Worm (Caenorhabditis elegans) whole organism, young adult: ENCODE data around the gene abcf-2.

Experiments
- B0019.2 ChIP-seq: fragments of 200-800 bp; sonication (Bioruptor generic); conservative IDR thresholded peaks from 2 replicates; pipeline ENCODE4 v1.3.6; 2022; ENCODE audit warnings: missing genetic modification reagents, missing genetic modification characterization, missing compliant biosample characterization
- B0035.1 ChIP-seq: sonication (generic microtip); optimal IDR thresholded peaks from 2 replicates; lab custom pipeline; 2016; ENCODE audit warnings: missing genetic modification characterization, mild to moderate bottlenecking, missing compliant biosample characterization, missing genotype, missing genetic modification reagents
- F22D6.2 ChIP-seq: sonication (generic microtip); optimal IDR thresholded peaks from 2 replicates; lab custom pipeline; 2016; ENCODE audit warnings: mild to moderate bottlenecking, missing genetic modification characterization, missing compliant biosample characterization
- F57A8.1 ChIP-seq: fragments of 200-800 bp; sonication (Bioruptor generic); optimal IDR thresholded peaks from 2 replicates; lab custom pipeline; 2018; ENCODE audit warnings: mild to moderate bottlenecking, missing genetic modification characterization, moderate library complexity, missing compliant biosample characterization
- F57C9.4 ChIP-seq: sonication (generic microtip); optimal IDR thresholded peaks from 2 replicates; lab custom pipeline; 2017; ENCODE audit warnings: mild to moderate bottlenecking, missing genetic modification characterization, missing compliant biosample characterization
- Y56A3A.18 ChIP-seq: fragments of 200-800 bp; sonication (Bioruptor generic); IDR thresholded peaks from 2 replicates; pipeline ENCODE4 v1.3.6; 2022; ENCODE audit warnings: missing genetic modification reagents, missing genetic modification characterization, missing compliant biosample characterization
- Y95B8A.8 ChIP-seq: fragments of 200-800 bp; sonication (Bioruptor generic); IDR thresholded peaks from 2 replicates; pipeline ENCODE4 v1.3.6; 2022; ENCODE audit warnings: missing genetic modification reagents, missing genetic modification characterization, missing compliant biosample characterization
- ZK185.1 ChIP-seq: sonication (generic microtip); optimal IDR thresholded peaks from 2 replicates; lab custom pipeline; 2016; ENCODE audit warnings: mild to moderate bottlenecking, missing genetic modification characterization, missing compliant biosample characterization; ENCODE audit not compliant: poor library complexity, severe bottlenecking
- bed-1 ChIP-seq: fragments of 200-800 bp; sonication (Bioruptor generic); IDR thresholded peaks from 2 replicates; pipeline ENCODE4 v1.3.6; 2022; ENCODE audit warnings: missing genetic modification reagents, missing genetic modification characterization, missing compliant biosample characterization
- bed-2 ChIP-seq: fragments of 200-800 bp; sonication (Bioruptor generic); IDR thresholded peaks from 2 replicates; pipeline ENCODE4 v1.3.6; 2022; ENCODE audit warnings: missing genetic modification reagents, missing genetic modification characterization, missing compliant biosample characterization
- cebp-2 ChIP-seq: fragments of 200-800 bp; sonication (Bioruptor generic); IDR thresholded peaks from 2 replicates; pipeline ENCODE4 v1.3.6; 2022; ENCODE audit warnings: missing genetic modification characterization, missing compliant biosample characterization
- ceh-100 ChIP-seq: fragments of 200-800 bp; sonication (Bioruptor generic); IDR thresholded peaks from 2 replicates; pipeline ENCODE4 v1.3.6; 2022; ENCODE audit warnings: missing genetic modification reagents, missing genetic modification characterization, missing compliant biosample characterization
- ceh-27 ChIP-seq: fragments of 200-800 bp; sonication (Bioruptor generic); optimal IDR thresholded peaks from 2 replicates; lab custom pipeline; 2018; ENCODE audit warnings: mild to moderate bottlenecking, missing genetic modification characterization, moderate library complexity, missing compliant biosample characterization
- ceh-40 ChIP-seq: fragments of 200-800 bp; sonication (Bioruptor generic); IDR thresholded peaks from 2 replicates; pipeline ENCODE4 v1.3.6; 2022; ENCODE audit warnings: missing genetic modification characterization, missing compliant biosample characterization
- ceh-79 ChIP-seq: sonication (generic microtip); optimal IDR thresholded peaks from 2 replicates; lab custom pipeline; 2017; ENCODE audit warnings: mild to moderate bottlenecking, missing genetic modification characterization, missing compliant biosample characterization
- die-1 ChIP-seq: sonication (generic microtip); optimal IDR thresholded peaks from 2 replicates; lab custom pipeline; 2016; ENCODE audit warnings: missing genotype, mild to moderate bottlenecking, missing genetic modification characterization, missing compliant biosample characterization
- egl-18 ChIP-seq: fragments of 200-800 bp; sonication (Bioruptor generic); IDR thresholded peaks from 2 replicates; pipeline ENCODE4 v1.3.6; 2022; ENCODE audit warnings: missing genetic modification reagents, missing genetic modification characterization, missing compliant biosample characterization
- hlh-26 ChIP-seq: fragments of 200-800 bp; sonication (Bioruptor generic); conservative IDR thresholded peaks from 2 replicates; pipeline ENCODE4 v1.3.6; 2022; ENCODE audit warnings: missing genetic modification reagents, missing genetic modification characterization, missing compliant biosample characterization
- hrde-1 ChIP-seq: sonication (generic microtip); optimal IDR thresholded peaks from 2 replicates; lab custom pipeline; 2016; ENCODE audit warnings: missing genetic modification characterization, mild to moderate bottlenecking, missing compliant biosample characterization, moderate library complexity, missing genotype, missing genetic modification reagents, borderline replicate concordance
- lag-1 ChIP-seq: fragments of 200-800 bp; sonication (Bioruptor generic); IDR thresholded peaks from 2 replicates; pipeline ENCODE4 v1.3.6; 2022; ENCODE audit warnings: missing genetic modification reagents, missing genetic modification characterization, missing compliant biosample characterization
- let-607 ChIP-seq, 2 experiments: fragments of 200-800 bp in 1 of 2; sonication (Bioruptor generic) in 1 of 2; sonication (generic microtip) in 1 of 2; optimal IDR thresholded peaks; 2 replicates each; lab custom pipeline; 2016 to 2018; ENCODE audit warnings: mild to moderate bottlenecking in 2 of 2, missing compliant biosample characterization in 2 of 2, missing genetic modification characterization in 2 of 2, moderate library complexity in 2 of 2, missing genotype in 1 of 2
- lir-1 ChIP-seq: fragments of 200-800 bp; sonication (Bioruptor generic); conservative IDR thresholded peaks from 2 replicates; pipeline ENCODE4 v1.3.6; 2022; ENCODE audit warnings: missing genetic modification reagents, missing genetic modification characterization, missing compliant biosample characterization
- lsl-1 ChIP-seq: fragments of 200-800 bp; sonication (Bioruptor generic); optimal IDR thresholded peaks from 2 replicates; lab custom pipeline; 2018; ENCODE audit warnings: mild to moderate bottlenecking, missing genetic modification characterization, moderate library complexity, missing compliant biosample characterization
- lsy-27 ChIP-seq: sonication (generic microtip); optimal IDR thresholded peaks from 2 replicates; lab custom pipeline; 2017; ENCODE audit warnings: missing genetic modification characterization, mild to moderate bottlenecking, missing compliant biosample characterization, antibody characterized with exemption, missing genotype, borderline replicate concordance; ENCODE audit not compliant: insufficient read depth
- madf-10 ChIP-seq: sonication (generic microtip); optimal IDR thresholded peaks from 2 replicates; lab custom pipeline; 2016; ENCODE audit warnings: mild to moderate bottlenecking, missing genetic modification characterization, missing compliant biosample characterization
- mcd-1 ChIP-seq: fragments of 200-800 bp; sonication (Bioruptor generic); IDR thresholded peaks from 2 replicates; pipeline ENCODE4 v1.3.6; 2022; ENCODE audit warnings: missing genetic modification reagents, missing genetic modification characterization, missing compliant biosample characterization
- mel-28 ChIP-seq: sonication (generic microtip); optimal IDR thresholded peaks from 2 replicates; lab custom pipeline; 2016; ENCODE audit warnings: borderline replicate concordance, mild to moderate bottlenecking, missing genetic modification characterization, missing compliant biosample characterization
- nhr-179 ChIP-seq: sonication (generic microtip); optimal IDR thresholded peaks from 2 replicates; lab custom pipeline; 2016; ENCODE audit warnings: mild to moderate bottlenecking, missing genetic modification characterization, missing compliant biosample characterization
- nhr-27 ChIP-seq: fragments of 200-800 bp; sonication (Bioruptor generic); optimal IDR thresholded peaks from 2 replicates; lab custom pipeline; 2018; ENCODE audit warnings: mild to moderate bottlenecking, missing genetic modification characterization, moderate library complexity, missing compliant biosample characterization
- rcor-1 ChIP-seq: fragments of 200-800 bp; sonication (Bioruptor generic); IDR thresholded peaks from 2 replicates; pipeline ENCODE4 v1.3.6; 2022; ENCODE audit warnings: missing genetic modification reagents, missing genetic modification characterization, missing compliant biosample characterization
- rpc-1 ChIP-seq, 2 experiments: fragments of 150-350 bp in 1 of 2; sonication (generic microtip) in 1 of 2; optimal IDR thresholded peaks; 2 replicates each; lab custom pipeline; 2014 to 2018; ENCODE audit warnings: missing biosample characterization in 1 of 2, missing genetic modification characterization in 1 of 2, missing genetic modification reagents in 1 of 2, missing genotype in 1 of 2
- sea-2 ChIP-seq: fragments of 200-800 bp; sonication (Bioruptor generic); IDR thresholded peaks from 2 replicates; pipeline ENCODE4 v1.3.6; 2022; ENCODE audit warnings: missing genetic modification characterization, missing compliant biosample characterization
- snpc-4 ChIP-seq, 5 experiments: fragments of 150-350 bp in 1 of 5; sonication (generic microtip) in 4 of 5; optimal IDR thresholded peaks; 2 replicates each; lab custom pipeline; 2014 to 2018; ENCODE audit warnings: missing genetic modification characterization in 5 of 5, missing biosample characterization in 3 of 5, antibody characterized with exemption in 2 of 5, mild to moderate bottlenecking in 2 of 5, missing compliant biosample characterization in 2 of 5, missing genotype in 2 of 5, moderate library complexity in 2 of 5, missing genetic modification reagents in 1 of 5
- tbx-9 ChIP-seq: sonication (generic microtip); optimal IDR thresholded peaks from 2 replicates; lab custom pipeline; 2016; ENCODE audit warnings: borderline replicate concordance, missing genetic modification characterization, inconsistent platforms, missing compliant biosample characterization
- unc-130 ChIP-seq: sonication (generic microtip); optimal IDR thresholded peaks from 2 replicates; lab custom pipeline; 2016; ENCODE audit warnings: missing genetic modification reagents, missing genetic modification characterization, missing compliant biosample characterization
- zim-3 ChIP-seq: sonication (generic microtip); optimal IDR thresholded peaks from 2 replicates; lab custom pipeline; 2017; ENCODE audit warnings: mild to moderate bottlenecking, missing genetic modification characterization, moderate library complexity, missing compliant biosample characterization
- ztf-18 ChIP-seq: sonication (generic microtip); optimal IDR thresholded peaks from 2 replicates; lab custom pipeline; 2016; ENCODE audit warnings: missing genotype, mild to moderate bottlenecking, missing genetic modification characterization, missing compliant biosample characterization
- ztf-22 ChIP-seq: fragments of 200-800 bp; sonication (Bioruptor generic); optimal IDR thresholded peaks from 2 replicates; lab custom pipeline; 2018; ENCODE audit warnings: mild to moderate bottlenecking, missing genetic modification characterization, moderate library complexity, missing compliant biosample characterization
- ztf-26 ChIP-seq: sonication (generic microtip); optimal IDR thresholded peaks from 2 replicates; lab custom pipeline; 2017; ENCODE audit warnings: missing genetic modification characterization, missing compliant biosample characterization

The abcf-2 gene

DNA sequence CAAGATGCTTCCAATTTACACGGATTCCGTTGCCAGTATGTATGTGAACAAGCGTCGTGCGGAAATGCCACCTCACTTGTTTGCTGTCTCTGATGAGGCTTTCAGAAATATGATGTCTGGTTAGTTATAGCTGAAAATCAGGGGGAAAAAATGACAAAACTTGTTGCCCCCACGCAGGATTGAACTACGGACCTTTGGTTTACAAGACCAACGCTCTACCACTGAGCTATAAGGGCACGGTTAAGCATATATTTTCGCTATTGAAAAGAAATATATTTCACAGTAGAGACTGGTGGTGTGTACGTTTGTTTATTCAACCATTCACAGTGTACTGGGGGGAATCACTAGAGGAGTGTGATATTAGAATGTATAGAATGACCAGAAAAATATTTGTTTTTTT lies 50.8 kb downstream of the abcf-2 start (continued):
- TF ChIP-seq F57C9.4 (tag; lab: Kevin White, UChicago) (no peak), ztf-18 (tag; lab: Kevin White, UChicago) (peak; percentile 51), B0019.2 (GFP tag; lab: Robert Waterston, UW) (no peak), Y95B8A.8 (GFP tag; lab: Robert Waterston, UW) (no peak), madf-10 (tag; lab: Kevin White, UChicago) (peak; percentile 9), egl-18 (no peak), nhr-27 (no peak), nhr-179 (tag; lab: Kevin White, UChicago) (no peak), bed-1 (GFP tag; lab: Robert Waterston, UW) (no peak), lsy-27 (tag; lab: Kevin White, UChicago) (no peak), B0035.1 (no peak), die-1 (tag; lab: Kevin White, UChicago) (peak; percentile 75), ceh-100 (no peak), ZK185.1 (tag; lab: Kevin White, UChicago) (peak; percentile 62), rpc-1 (optimal IDR thresholded peaks at IDR 0.05; lab: Kevin White, UChicago) (peak; percentile 72), rpc-1 (tag; optimal IDR thresholded peaks at IDR 0.05; lab: Kevin White, UChicago) (peak; percentile 89), zim-3 (tag; lab: Kevin White, UChicago) (peak; percentile 78), mel-28 (tag; lab: Kevin White, UChicago) (no peak), lag-1 (no peak), ceh-27 (no peak), cebp-2 (no peak), F22D6.2 (tag; lab: Kevin White, UChicago) (no peak), ztf-22 (GFP tag; lab: Kevin White, UChicago) (no peak), tbx-9 (tag; lab: Kevin White, UChicago) (no peak), ceh-40 (GFP tag; lab: Robert Waterston, UW) (no peak), lsl-1 (peak; percentile 11), ceh-79 (no peak), sea-2 (GFP tag; lab: Robert Waterston, UW) (no peak), ztf-26 (tag; lab: Kevin White, UChicago) (no peak), Y56A3A.18 (GFP tag; lab: Robert Waterston, UW) (no peak), unc-130 (GFP tag; lab: Kevin White, UChicago) (no peak), rcor-1 (no peak), lir-1 (GFP tag; lab: Robert Waterston, UW) (no peak), F57A8.1 (no peak), snpc-4 (GFP tag; optimal IDR thresholded peaks at IDR 0.05; lab: Kevin White, UChicago) (peak; percentile 40), snpc-4 (tag; optimal IDR thresholded peaks at IDR 0.05; lab: Kevin White, UChicago) (no peak), hrde-1 (tag; lab: Kevin White, UChicago) (no peak), hlh-26 (no peak), bed-2 (GFP tag; lab: Robert Waterston, UW) (no peak), let-607 (tag; optimal IDR thresholded peaks at IDR 0.05; lab: Kevin White, UChicago) (no peak), mcd-1 (no peak)
- TF ChIP-seq, all 124 proteins: peak for 30
